Fruit fly (Drosophila melanogaster) whole organism, prepupa: Measurements from ENCODE around the gene CG31139.

ENCODE experiments used
- CG32006 ChIP-seq: fragments of 200-800 bp; sonication (Bioruptor generic); optimal IDR thresholded peaks from 3 replicates; lab custom pipeline; 2017; ENCODE audit warnings: missing biosample characterization, mild to moderate bottlenecking, missing genetic modification characterization
- CG3919 ChIP-seq: fragments of 200-800 bp; sonication (Bioruptor generic); optimal IDR thresholded peaks from 3 replicates; lab custom pipeline; 2016; ENCODE audit warnings: missing biosample characterization, missing genetic modification characterization
- CG6276 ChIP-seq: fragments of 200-800 bp; sonication (Bioruptor generic); optimal IDR thresholded peaks from 2 replicates; lab custom pipeline; 2017; ENCODE audit warnings: missing biosample characterization, mild to moderate bottlenecking, missing genetic modification characterization
- Hr4 ChIP-seq: fragments of 200-800 bp; sonication (Bioruptor generic); optimal IDR thresholded peaks from 3 replicates; lab custom pipeline; 2016; ENCODE audit warnings: missing biosample characterization, missing genetic modification characterization
- Sox102F ChIP-seq: fragments of 200-800 bp; sonication (Bioruptor generic); optimal IDR thresholded peaks from 2 replicates; lab custom pipeline; 2016; ENCODE audit warnings: missing biosample characterization, mild to moderate bottlenecking, missing genetic modification characterization
- vri ChIP-seq: fragments of 200-800 bp; sonication (Bioruptor generic); optimal IDR thresholded peaks from 3 replicates; lab custom pipeline; 2016; ENCODE audit warnings: missing biosample characterization, mild to moderate bottlenecking, missing genetic modification characterization

dm6 chr3R:22793953-22794352 is 45.1 kb upstream of the CG31139 start:
- TF ChIP-seq Sox102F: no peak
- TF ChIP-seq Hr4: no peak
- TF ChIP-seq vri (GFP tag; lab: Kevin White, UChicago): no peak
- no peak for TF ChIP-seq CG6276
- no peak for TF ChIP-seq CG32006 (GFP tag; lab: Kevin White, UChicago)
- no peak for TF ChIP-seq CG3919 (GFP tag; lab: Kevin White, UChicago)
